Worm (Caenorhabditis elegans) whole organism, L1 larva: ENCODE results near the gene col-10.

Experiments
- C04F5.9 ChIP-seq: sonication (generic microtip); optimal IDR thresholded peaks from 2 replicates; lab custom pipeline; 2016; ENCODE audit warnings: missing genetic modification characterization, missing compliant biosample characterization
- C16A3.4 ChIP-seq: fragments of 150-350 bp; optimal IDR thresholded peaks from 2 replicates; lab custom pipeline; 2014; ENCODE audit warnings: missing biosample characterization, missing genetic modification characterization
- C34B4.2 ChIP-seq: sonication (generic microtip); optimal IDR thresholded peaks from 2 replicates; lab custom pipeline; 2017; ENCODE audit warnings: mild to moderate bottlenecking, missing genetic modification characterization, missing compliant biosample characterization
- Y116A8C.19 ChIP-seq: sonication (generic microtip); optimal IDR thresholded peaks from 2 replicates; lab custom pipeline; 2016; ENCODE audit warnings: missing compliant biosample characterization, missing genetic modification characterization, borderline replicate concordance
- aly-2 ChIP-seq: fragments of 150-350 bp; optimal IDR thresholded peaks from 2 replicates; lab custom pipeline; 2014; ENCODE audit warnings: missing biosample characterization, missing genetic modification characterization
- blmp-1 ChIP-seq: fragments of 150-350 bp; optimal IDR thresholded peaks from 2 replicates; lab custom pipeline; 2014; ENCODE audit warnings: missing biosample characterization, missing genetic modification characterization
- ceh-8 ChIP-seq: fragments of 200-800 bp; sonication (Bioruptor generic); optimal IDR thresholded peaks from 2 replicates; lab custom pipeline; 2018; ENCODE audit warnings: mild to moderate bottlenecking, missing genetic modification characterization, moderate library complexity, missing compliant biosample characterization
- ceh-82 ChIP-seq, 3 experiments: fragments of 150-350 bp in 1 of 3; sonication (generic microtip) in 2 of 3; optimal IDR thresholded peaks; 2 replicates each; lab custom pipeline; 2014 to 2017; ENCODE audit warnings: missing biosample characterization in 3 of 3, missing genetic modification characterization in 3 of 3
- ceh-90 ChIP-seq: sonication (generic microtip); optimal IDR thresholded peaks from 2 replicates; lab custom pipeline; 2016; ENCODE audit warnings: missing genetic modification characterization, missing compliant biosample characterization
- ces-1 ChIP-seq: fragments of 150-350 bp; optimal IDR thresholded peaks from 2 replicates; lab custom pipeline; 2014; ENCODE audit warnings: missing biosample characterization, missing genetic modification reagents, missing genetic modification characterization
- dsc-1 ChIP-seq: sonication (generic microtip); optimal IDR thresholded peaks from 2 replicates; lab custom pipeline; 2016; ENCODE audit warnings: mild to moderate bottlenecking, missing genetic modification characterization, missing compliant biosample characterization
- efl-1 ChIP-seq, 4 experiments: fragments of 150-350 bp; optimal IDR thresholded peaks in 3 of 4; peaks in 1 of 4; 1 replicate in 1 of 4; 2 replicates in 3 of 4; lab custom pipeline; 2014; ENCODE audit warnings: missing biosample characterization in 2 of 4, missing genetic modification characterization in 2 of 4, missing genetic modification reagents in 2 of 4
- efl-3 ChIP-seq: fragments of 200-800 bp; sonication (Bioruptor generic); optimal IDR thresholded peaks from 2 replicates; lab custom pipeline; 2018; ENCODE audit warnings: mild to moderate bottlenecking, missing genetic modification characterization, missing compliant biosample characterization
- elt-2 ChIP-seq: sonication (generic microtip); optimal IDR thresholded peaks from 2 replicates; lab custom pipeline; 2016; ENCODE audit warnings: missing genetic modification characterization, mild to moderate bottlenecking, inconsistent platforms, missing compliant biosample characterization, missing genetic modification reagents
- elt-3 ChIP-seq, 6 experiments: fragments of 150-350 bp in 1 of 6; sonication (generic microtip); optimal IDR thresholded peaks; 2 replicates each; lab custom pipeline; 2017 to 2018; ENCODE audit warnings: missing biosample characterization in 6 of 6, missing genetic modification characterization in 6 of 6, inconsistent platforms in 1 of 6
- ets-5 ChIP-seq: fragments of 200-800 bp; sonication (Bioruptor generic); IDR thresholded peaks from 2 replicates; pipeline ENCODE4 v1.3.6; 2022; ENCODE audit warnings: missing genetic modification characterization, missing compliant biosample characterization
- fkh-4 ChIP-seq: sonication (generic microtip); optimal IDR thresholded peaks from 2 replicates; lab custom pipeline; 2016; ENCODE audit warnings: missing compliant biosample characterization, missing genetic modification characterization, borderline replicate concordance
- grh-1 ChIP-seq: fragments of 200-800 bp; sonication (Bioruptor generic); IDR thresholded peaks from 2 replicates; pipeline ENCODE4 v1.3.6; 2022; ENCODE audit warnings: missing genetic modification reagents, missing genetic modification characterization, missing compliant biosample characterization
- hpl-2 ChIP-seq: fragments of 150-350 bp; optimal IDR thresholded peaks from 2 replicates; lab custom pipeline; 2014; ENCODE audit warnings: missing biosample characterization, missing genetic modification reagents, missing genetic modification characterization
- irx-1 ChIP-seq: sonication (generic microtip); optimal IDR thresholded peaks from 2 replicates; lab custom pipeline; 2016; ENCODE audit warnings: missing genetic modification characterization, missing compliant biosample characterization
- isw-1 ChIP-seq: fragments of 200-800 bp; sonication (Bioruptor generic); IDR thresholded peaks from 2 replicates; pipeline ENCODE4 v1.3.6; 2022; ENCODE audit warnings: missing genetic modification characterization, missing compliant biosample characterization
- jun-1 ChIP-seq: fragments of 150-350 bp; optimal IDR thresholded peaks from 2 replicates; lab custom pipeline; 2014; ENCODE audit warnings: missing biosample characterization, missing genetic modification reagents, missing genetic modification characterization
- lin-13 ChIP-seq: fragments of 150-350 bp; optimal IDR thresholded peaks from 2 replicates; lab custom pipeline; 2014; ENCODE audit warnings: missing biosample characterization, missing genetic modification reagents, missing genetic modification characterization
- lin-14 ChIP-seq: fragments of 200-800 bp; sonication (Bioruptor generic); optimal IDR thresholded peaks from 2 replicates; lab custom pipeline; 2018; ENCODE audit warnings: mild to moderate bottlenecking, missing genetic modification characterization, moderate library complexity, missing compliant biosample characterization
- lin-15B ChIP-seq: fragments of 150-350 bp; sonication (generic microtip); optimal IDR thresholded peaks from 3 replicates; lab custom pipeline; 2014; ENCODE audit warnings: missing biosample characterization, missing genetic modification characterization
- lin-35 ChIP-seq, 2 experiments: fragments of 150-350 bp; optimal IDR thresholded peaks; 2 replicates each; lab custom pipeline; 2014; ENCODE audit warnings: missing biosample characterization in 2 of 2, missing genetic modification characterization in 2 of 2, missing genetic modification reagents in 2 of 2
- lin-39 ChIP-seq: fragments of 150-350 bp; optimal IDR thresholded peaks from 2 replicates; lab custom pipeline; 2014; ENCODE audit warnings: missing biosample characterization, missing genetic modification reagents, missing genetic modification characterization
- lsy-2 ChIP-seq, 2 experiments: fragments of 150-350 bp; optimal IDR thresholded peaks; 2 replicates each; lab custom pipeline; 2014; ENCODE audit warnings: missing biosample characterization in 2 of 2, missing genetic modification characterization in 2 of 2
- mef-2 ChIP-seq: fragments of 150-350 bp; optimal IDR thresholded peaks from 2 replicates; lab custom pipeline; 2014; ENCODE audit warnings: missing biosample characterization, missing genetic modification characterization
- mep-1 ChIP-seq: fragments of 150-350 bp; optimal IDR thresholded peaks from 2 replicates; lab custom pipeline; 2014; ENCODE audit warnings: missing biosample characterization, missing genetic modification characterization
- nhr-12 ChIP-seq: sonication (generic microtip); optimal IDR thresholded peaks from 2 replicates; lab custom pipeline; 2017; ENCODE audit warnings: missing biosample characterization, missing genetic modification characterization
- nhr-20 ChIP-seq: sonication (generic microtip); optimal IDR thresholded peaks from 2 replicates; lab custom pipeline; 2016; ENCODE audit warnings: mild to moderate bottlenecking, missing genetic modification characterization, missing compliant biosample characterization
- nhr-47 ChIP-seq: sonication (generic microtip); optimal IDR thresholded peaks from 2 replicates; lab custom pipeline; 2016; ENCODE audit warnings: mild to moderate bottlenecking, missing genetic modification characterization, moderate library complexity, missing compliant biosample characterization
- nhr-71 ChIP-seq: sonication (generic microtip); optimal IDR thresholded peaks from 2 replicates; lab custom pipeline; 2016; ENCODE audit warnings: mild to moderate bottlenecking, missing genetic modification characterization, moderate library complexity, missing compliant biosample characterization
- nhr-77 ChIP-seq: fragments of 150-350 bp; optimal IDR thresholded peaks from 2 replicates; lab custom pipeline; 2014; ENCODE audit warnings: missing biosample characterization, missing genetic modification characterization
- nhr-85 ChIP-seq: sonication (generic microtip); peaks from one replicate; lab custom pipeline; 2016; ENCODE audit warnings: missing genetic modification characterization, inconsistent platforms, missing compliant biosample characterization
- nhr-90 ChIP-seq: sonication (generic microtip); optimal IDR thresholded peaks from 2 replicates; lab custom pipeline; 2016; ENCODE audit warnings: mild to moderate bottlenecking, missing genetic modification characterization, missing compliant biosample characterization; ENCODE audit not compliant: poor library complexity
- rnt-1 ChIP-seq: sonication (generic microtip); optimal IDR thresholded peaks from 2 replicates; lab custom pipeline; 2016; ENCODE audit warnings: mild to moderate bottlenecking, missing genetic modification characterization, moderate library complexity, missing compliant biosample characterization
- skn-1 ChIP-seq: fragments of 150-350 bp; optimal IDR thresholded peaks from 2 replicates; lab custom pipeline; 2014; ENCODE audit warnings: missing biosample characterization, missing genetic modification characterization
- snu-23 ChIP-seq: sonication (generic microtip); optimal IDR thresholded peaks from 2 replicates; lab custom pipeline; 2016; ENCODE audit warnings: missing genetic modification characterization, missing compliant biosample characterization
- sox-4 ChIP-seq: sonication (generic microtip); optimal IDR thresholded peaks from 2 replicates; lab custom pipeline; 2016; ENCODE audit warnings: missing genetic modification characterization, missing compliant biosample characterization
- sptf-1 ChIP-seq: fragments of 150-350 bp; optimal IDR thresholded peaks from 2 replicates; lab custom pipeline; 2014; ENCODE audit warnings: missing biosample characterization, missing genetic modification characterization
- sup-37 ChIP-seq: fragments of 200-800 bp; sonication (Bioruptor generic); optimal IDR thresholded peaks from 2 replicates; lab custom pipeline; 2018; ENCODE audit warnings: mild to moderate bottlenecking, missing genetic modification characterization, missing compliant biosample characterization
- tbx-2 ChIP-seq: sonication (generic microtip); optimal IDR thresholded peaks from 2 replicates; lab custom pipeline; 2016; ENCODE audit warnings: missing genetic modification characterization, missing compliant biosample characterization
- unc-30 ChIP-seq: sonication (generic microtip); optimal IDR thresholded peaks from 2 replicates; lab custom pipeline; 2017; ENCODE audit warnings: missing biosample characterization, missing genetic modification characterization
- unc-62 ChIP-seq: fragments of 150-350 bp; optimal IDR thresholded peaks from 2 replicates; lab custom pipeline; 2014; ENCODE audit warnings: missing biosample characterization, missing genetic modification reagents, missing genetic modification characterization
- unc-86 ChIP-seq: sonication (generic microtip); optimal IDR thresholded peaks from 2 replicates; lab custom pipeline; 2016; ENCODE audit warnings: missing genetic modification characterization, missing compliant biosample characterization
- zip-4 ChIP-seq: fragments of 200-800 bp; sonication (Bioruptor generic); optimal IDR thresholded peaks from 2 replicates; lab custom pipeline; 2018; ENCODE audit warnings: mild to moderate bottlenecking, missing genetic modification characterization, moderate library complexity, missing compliant biosample characterization
- ztf-11 ChIP-seq, 2 experiments: sonication (generic microtip); optimal IDR thresholded peaks; 2 replicates each; lab custom pipeline; 2016 to 2017; ENCODE audit warnings: missing genetic modification characterization in 2 of 2, missing biosample characterization in 1 of 2, missing compliant biosample characterization in 1 of 2
- ztf-4 ChIP-seq: fragments of 150-350 bp; optimal IDR thresholded peaks from 2 replicates; lab custom pipeline; 2014; ENCODE audit warnings: missing biosample characterization, missing genetic modification characterization

The col-10 gene

DNA sequence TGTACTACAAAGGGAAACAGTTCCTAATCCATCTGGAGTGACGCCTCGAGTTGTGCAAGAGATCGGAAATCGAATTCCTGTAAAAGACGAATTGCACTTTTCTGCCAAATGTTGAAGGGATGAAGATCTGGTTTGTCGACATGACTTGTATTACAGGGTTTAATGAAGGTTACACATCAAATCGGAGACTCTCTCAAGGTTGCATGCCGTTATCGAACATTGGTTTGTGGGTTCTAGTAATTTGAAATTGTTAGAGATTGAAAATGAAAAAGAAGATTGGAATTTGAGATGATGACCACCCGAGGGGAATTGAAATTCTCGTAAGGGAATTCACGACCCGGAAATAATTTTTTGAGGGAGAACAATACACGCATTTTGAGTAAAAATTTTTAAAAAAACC lies 1.2 kb upstream of the col-10 start:
- TF ChIP-seq ztf-11 (tag; optimal IDR thresholded peaks at IDR 0.05; lab: Kevin White, UChicago) (no peak), rnt-1 (tag; lab: Kevin White, UChicago) (peak; percentile 37), nhr-90 (peak; percentile 33), snu-23 (GFP tag; lab: Kevin White, UChicago) (peak; percentile 43), nhr-85 (peak; percentile 89), elt-2 (no peak), ceh-82 (tag; optimal IDR thresholded peaks at IDR 0.05; lab: Kevin White, UChicago) (peak in 1 of 3 experiments; percentile 12), unc-30 (no peak), elt-3 (tag; optimal IDR thresholded peaks at IDR 0.05; lab: Kevin White, UChicago) (peak in 1 of 6 experiments; percentile 35), nhr-47 (tag; lab: Kevin White, UChicago) (peak; percentile 13), blmp-1 (peak; percentile 22), skn-1 (tag; lab: Kevin White, UChicago) (no peak), ets-5 (GFP tag; lab: Robert Waterston, UW) (no peak), efl-3 (GFP tag; lab: Kevin White, UChicago) (no peak), nhr-20 (tag; lab: Kevin White, UChicago) (peak; percentile 57), grh-1 (peak; percentile 34), lin-15B (tag; lab: Kevin White, UChicago) (no peak), mep-1 (tag; lab: Kevin White, UChicago) (peak; percentile 32), nhr-71 (tag; lab: Kevin White, UChicago) (peak; percentile 46), lin-14 (GFP tag; lab: Kevin White, UChicago) (peak; percentile 84), C16A3.4 (tag; lab: Kevin White, UChicago) (peak; percentile 12), irx-1 (tag; lab: Kevin White, UChicago) (peak; percentile 35), lsy-2 (tag; optimal IDR thresholded peaks at IDR 0.05; lab: Kevin White, UChicago) (peak in 1 of 2 experiments; percentile 19)

DNA sequence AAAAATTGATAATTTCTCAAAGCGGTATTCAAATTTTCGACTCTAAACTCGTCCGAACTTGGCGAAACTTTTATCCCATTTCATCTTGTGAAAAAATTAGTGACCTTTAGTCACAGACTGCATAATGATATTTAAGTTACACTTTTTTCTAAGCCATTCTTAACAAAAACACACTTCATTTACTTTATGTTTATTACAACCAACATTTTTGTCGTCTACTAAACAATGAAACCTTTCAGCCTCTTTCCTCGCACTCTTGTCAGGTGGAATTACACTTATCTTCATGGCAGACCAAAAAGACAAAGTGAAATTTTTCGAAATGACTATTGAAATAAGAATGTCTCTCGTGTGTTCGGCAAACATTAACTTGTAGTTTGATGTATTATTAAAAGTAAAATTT lies 1.2 kb downstream of the col-10 start:
- TF ChIP-seq C04F5.9 (tag; lab: Kevin White, UChicago) = no peak
- TF ChIP-seq nhr-71 (tag; lab: Kevin White, UChicago) = peak; percentile 50
- no peak for TF ChIP-seq tbx-2 (tag; lab: Kevin White, UChicago)
- peak in 1 of 2 experiments; percentile 43 for TF ChIP-seq lsy-2 (tag; optimal IDR thresholded peaks at IDR 0.05; lab: Kevin White, UChicago)
- TF ChIP-seq dsc-1 (tag; lab: Kevin White, UChicago) = no peak
- TF ChIP-seq sup-37 (GFP tag; lab: Kevin White, UChicago) = no peak
- no peak for TF ChIP-seq unc-86 (tag; lab: Kevin White, UChicago)
- peak; percentile 10 for TF ChIP-seq nhr-90
- no peak for TF ChIP-seq Y116A8C.19 (tag; lab: Kevin White, UChicago)
- TF ChIP-seq rnt-1 (tag; lab: Kevin White, UChicago) = no peak
- TF ChIP-seq nhr-12 (tag; lab: Kevin White, UChicago) = no peak
- peak in 2 of 6 experiments; percentile 35 to 46 for TF ChIP-seq elt-3 (tag; optimal IDR thresholded peaks at IDR 0.05; lab: Kevin White, UChicago)
- TF ChIP-seq nhr-47 (tag; lab: Kevin White, UChicago) = peak; percentile 21
- no peak for TF ChIP-seq fkh-4 (tag; lab: Kevin White, UChicago)
- TF ChIP-seq ceh-8 = no peak
- no peak for TF ChIP-seq mef-2 (tag; lab: Kevin White, UChicago)
- no peak for TF ChIP-seq sox-4 (tag; lab: Kevin White, UChicago)
- no peak for TF ChIP-seq unc-30
- no peak for TF ChIP-seq zip-4 (GFP tag; lab: Kevin White, UChicago)
- TF ChIP-seq lin-13 = no peak
- TF ChIP-seq sptf-1 (tag; lab: Kevin White, UChicago) = no peak
- TF ChIP-seq nhr-77 (tag; lab: Kevin White, UChicago) = no peak
- no peak for TF ChIP-seq C34B4.2 (tag; lab: Kevin White, UChicago)
- TF ChIP-seq ces-1 (GFP tag; lab: Kevin White, UChicago) = no peak
- TF ChIP-seq lin-35 (GFP tag; optimal IDR thresholded peaks at IDR 0.05; lab: Kevin White, UChicago) = no peak
- no peak for TF ChIP-seq isw-1
- no peak for TF ChIP-seq hpl-2 (GFP tag; lab: Kevin White, UChicago)
- TF ChIP-seq ztf-4 (tag; lab: Kevin White, UChicago) = no peak
- TF ChIP-seq ceh-90 = no peak
- TF ChIP-seq jun-1 (tag; lab: Kevin White, UChicago) = peak; percentile 42
- TF ChIP-seq nhr-85 = peak; percentile 70
- TF ChIP-seq aly-2 (tag; lab: Kevin White, UChicago) = peak; percentile 54
- TF ChIP-seq lin-39 = no peak
- no peak for TF ChIP-seq unc-62 (GFP tag; lab: Kevin White, UChicago)
- no peak for TF ChIP-seq nhr-20 (tag; lab: Kevin White, UChicago)
- peak in 1 of 2 experiments; percentile 11 for TF ChIP-seq efl-1 (optimal IDR thresholded peaks at IDR 0.05; lab: Kevin White, UChicago)
- no peak for TF ChIP-seq efl-1 (GFP tag; optimal IDR thresholded peaks at IDR 0.05 in 1 of 2; lab: Kevin White, UChicago)
- no peak for TF ChIP-seq lin-15B (tag; lab: Kevin White, UChicago)
